Fruit fly (Drosophila melanogaster) whole organism, embryonic: ENCODE data around the gene Sps2.

Experiments
- Abd-B ChIP-seq: fragments of 200-800 bp; sonication (Bioruptor generic); optimal IDR thresholded peaks from 2 replicates; lab custom pipeline; 2018; ENCODE audit warnings: missing biosample characterization, mild to moderate bottlenecking, missing genetic modification characterization, moderate library complexity
- Ada2b ChIP-seq: fragments of 200-800 bp; sonication (Bioruptor generic); IDR thresholded peaks from 2 replicates; pipeline ENCODE4 v1.3.6; 2022; ENCODE audit warnings: missing biosample characterization, missing genetic modification characterization
- Bteb2 ChIP-seq: fragments of 200-800 bp; sonication (Bioruptor generic); optimal IDR thresholded peaks from 2 replicates; lab custom pipeline; 2016; ENCODE audit warnings: missing biosample characterization, missing genetic modification characterization
- CG11696 ChIP-seq: fragments of 200-800 bp; sonication (Bioruptor generic); IDR thresholded peaks from 2 replicates; pipeline ENCODE4 v1.3.6; 2022; ENCODE audit warnings: missing biosample characterization, missing genetic modification characterization
- CG13424 ChIP-seq: fragments of 200-800 bp; sonication (Bioruptor generic); optimal IDR thresholded peaks from 2 replicates; lab custom pipeline; 2019; ENCODE audit warnings: missing biosample characterization, mild to moderate bottlenecking, missing genetic modification characterization, moderate library complexity
- CG15073 ChIP-seq: fragments of 200-800 bp; sonication (Bioruptor generic); optimal IDR thresholded peaks from 2 replicates; lab custom pipeline; 2016; ENCODE audit warnings: missing biosample characterization, missing genetic modification characterization
- CG16779 ChIP-seq: fragments of 200-800 bp; sonication (Bioruptor generic); IDR thresholded peaks from 2 replicates; pipeline ENCODE4 v1.3.6; 2022; ENCODE audit warnings: missing biosample characterization, missing genetic modification characterization
- CG17385 ChIP-seq: fragments of 200-800 bp; sonication (Bioruptor generic); optimal IDR thresholded peaks from 3 replicates; lab custom pipeline; 2018; ENCODE audit warnings: missing biosample characterization, mild to moderate bottlenecking, missing genetic modification characterization
- CG1792 ChIP-seq: fragments of 200-800 bp; sonication (Bioruptor generic); optimal IDR thresholded peaks from 2 replicates; lab custom pipeline; 2016; ENCODE audit warnings: missing biosample characterization, missing genetic modification characterization
- CG2875 ChIP-seq: fragments of 200-800 bp; sonication (Bioruptor generic); optimal IDR thresholded peaks from 2 replicates; lab custom pipeline; 2017; ENCODE audit warnings: missing biosample characterization, mild to moderate bottlenecking, missing genetic modification characterization, missing genetic modification reagents
- CG30431 ChIP-seq: fragments of 200-800 bp; sonication (Bioruptor generic); optimal IDR thresholded peaks from 2 replicates; lab custom pipeline; 2017; ENCODE audit warnings: missing biosample characterization, missing genetic modification characterization
- CG3163 ChIP-seq: fragments of 200-800 bp; sonication (Bioruptor generic); optimal IDR thresholded peaks from 3 replicates; lab custom pipeline; 2016; ENCODE audit warnings: missing biosample characterization, missing genetic modification characterization
- CG5953 ChIP-seq: fragments of 200-800 bp; sonication (Bioruptor generic); IDR thresholded peaks from 2 replicates; pipeline ENCODE4 v1.3.6; 2022; ENCODE audit warnings: missing biosample characterization, missing genetic modification characterization
- CG6272 ChIP-seq: fragments of 200-800 bp; sonication (Bioruptor generic); IDR thresholded peaks from 2 replicates; pipeline ENCODE4 v1.3.6; 2022; ENCODE audit warnings: missing biosample characterization, missing genetic modification characterization
- CG9437 ChIP-seq: fragments of 200-800 bp; sonication (Bioruptor generic); optimal IDR thresholded peaks from 2 replicates; lab custom pipeline; 2018; ENCODE audit warnings: missing biosample characterization, mild to moderate bottlenecking, missing genetic modification characterization
- CG9932 ChIP-seq: fragments of 200-800 bp; sonication (Bioruptor generic); IDR thresholded peaks from 2 replicates; pipeline ENCODE4 v1.3.6; 2022; ENCODE audit warnings: missing biosample characterization, missing genetic modification characterization
- D19A ChIP-seq: fragments of 200-800 bp; optimal IDR thresholded peaks from 3 replicates; lab custom pipeline; 2019; ENCODE audit warnings: missing biosample characterization, mild to moderate bottlenecking, missing genetic modification characterization, moderate library complexity
- Dp ChIP-seq: fragments of 200-800 bp; sonication (Bioruptor generic); optimal IDR thresholded peaks from 2 replicates; lab custom pipeline; 2018; ENCODE audit warnings: missing biosample characterization, mild to moderate bottlenecking, missing genetic modification characterization, moderate library complexity
- Fer3 ChIP-seq: fragments of 200-800 bp; sonication (Bioruptor generic); optimal IDR thresholded peaks from 2 replicates; lab custom pipeline; 2018; ENCODE audit warnings: missing biosample characterization, mild to moderate bottlenecking, missing genetic modification characterization, moderate library complexity
- H15 ChIP-seq: fragments of 200-800 bp; sonication (Bioruptor generic); IDR thresholded peaks from 3 replicates; pipeline ENCODE4 v1.3.6; 2022; ENCODE audit warnings: missing biosample characterization, missing genetic modification characterization
- HLH4C ChIP-seq: fragments of 200-800 bp; sonication (Bioruptor generic); IDR thresholded peaks from 3 replicates; pipeline ENCODE4 v1.3.6; 2022; ENCODE audit warnings: missing biosample characterization, missing genetic modification characterization; ENCODE audit not compliant: partially characterized antibody
- Hsf ChIP-seq: fragments of 200-800 bp; sonication (Bioruptor generic); optimal IDR thresholded peaks from 3 replicates; lab custom pipeline; 2016; ENCODE audit warnings: missing biosample characterization, missing genetic modification characterization
- Kr ChIP-seq: fragments of 200-800 bp; sonication (Bioruptor generic); optimal IDR thresholded peaks from 2 replicates; lab custom pipeline; 2017; ENCODE audit warnings: missing biosample characterization, mild to moderate bottlenecking, missing genetic modification characterization
- Meics ChIP-seq: fragments of 200-800 bp; sonication (Bioruptor generic); optimal IDR thresholded peaks from 2 replicates; lab custom pipeline; 2017; ENCODE audit warnings: missing biosample characterization, mild to moderate bottlenecking, missing genetic modification characterization
- Nf-YB ChIP-seq: fragments of 200-800 bp; sonication (Bioruptor generic); optimal IDR thresholded peaks from 3 replicates; lab custom pipeline; 2019; ENCODE audit warnings: missing biosample characterization, mild to moderate bottlenecking, missing genetic modification characterization, moderate library complexity
- Nf-YC ChIP-seq: fragments of 200-800 bp; optimal IDR thresholded peaks from 3 replicates; lab custom pipeline; 2019; ENCODE audit warnings: missing biosample characterization, mild to moderate bottlenecking, missing genetic modification characterization, moderate library complexity
- Side ChIP-seq: fragments of 200-800 bp; sonication (Bioruptor generic); optimal IDR thresholded peaks from 2 replicates; lab custom pipeline; 2016; ENCODE audit warnings: missing biosample characterization, missing genetic modification characterization
- Trl ChIP-seq, 3 experiments: fragments of >200 bp in 2 of 3; fragments of 200-800 bp in 1 of 3; sonication (Bioruptor generic) in 1 of 3; optimal IDR thresholded peaks; 2 replicates in 1 of 3; 3 replicates in 2 of 3; lab custom pipeline; 2016 to 2017; ENCODE audit warnings: missing biosample characterization in 1 of 3, missing genetic modification characterization in 1 of 3
- ac ChIP-seq: fragments of 200-800 bp; sonication (Bioruptor generic); optimal IDR thresholded peaks from 3 replicates; lab custom pipeline; 2017; ENCODE audit warnings: missing biosample characterization, mild to moderate bottlenecking, missing genetic modification characterization
- bbx ChIP-seq: fragments of 200-800 bp; sonication (Bioruptor generic); IDR thresholded peaks from 2 replicates; pipeline ENCODE4 v1.3.6; 2022; ENCODE audit warnings: missing biosample characterization, missing genetic modification characterization; ENCODE audit not compliant: partially characterized antibody
- bigmax ChIP-seq: fragments of 200-800 bp; sonication (Bioruptor generic); optimal IDR thresholded peaks from 2 replicates; lab custom pipeline; 2018; ENCODE audit warnings: missing biosample characterization, mild to moderate bottlenecking, missing genetic modification characterization
- cato ChIP-seq: fragments of 200-800 bp; sonication (Bioruptor generic); optimal IDR thresholded peaks from 2 replicates; lab custom pipeline; 2016; ENCODE audit warnings: missing biosample characterization, missing genetic modification characterization, borderline replicate concordance
- caup ChIP-seq: fragments of 200-800 bp; sonication (Bioruptor generic); optimal IDR thresholded peaks from 3 replicates; lab custom pipeline; 2017; ENCODE audit warnings: missing biosample characterization, mild to moderate bottlenecking, missing genetic modification characterization, moderate library complexity; ENCODE audit not compliant: severe bottlenecking
- chif ChIP-seq, 2 experiments: fragments of 200-800 bp; sonication (Bioruptor generic); optimal IDR thresholded peaks; 3 replicates each; lab custom pipeline; 2016; ENCODE audit warnings: missing biosample characterization in 2 of 2, missing genetic modification characterization in 2 of 2
- chinmo ChIP-seq: fragments of 200-800 bp; sonication (Bioruptor generic); IDR thresholded peaks from 4 replicates; pipeline ENCODE4 v1.3.6; 2022; ENCODE audit warnings: missing biosample characterization, missing genetic modification characterization; ENCODE audit not compliant: partially characterized antibody
- danr ChIP-seq: fragments of 200-800 bp; sonication (Bioruptor generic); IDR thresholded peaks from 2 replicates; pipeline ENCODE4 v1.3.6; 2022; ENCODE audit warnings: missing biosample characterization, missing genetic modification characterization
- dm ChIP-seq: fragments of 200-800 bp; sonication (Bioruptor generic); optimal IDR thresholded peaks from 3 replicates; lab custom pipeline; 2016; ENCODE audit warnings: missing biosample characterization, missing genetic modification characterization
- eve ChIP-seq, 2 experiments: fragments of >200 bp; optimal IDR thresholded peaks; 2 replicates each; lab custom pipeline; 2017; ENCODE audit warnings: missing biosample characterization in 2 of 2, missing genetic modification characterization in 2 of 2
- gcm ChIP-seq: fragments of 200-800 bp; sonication (Bioruptor generic); optimal IDR thresholded peaks from 2 replicates; lab custom pipeline; 2019; ENCODE audit warnings: missing biosample characterization, mild to moderate bottlenecking, missing genetic modification characterization, moderate library complexity
- gem ChIP-seq: fragments of 200-800 bp; sonication (Bioruptor generic); optimal IDR thresholded peaks from 2 replicates; lab custom pipeline; 2019; ENCODE audit warnings: missing biosample characterization, mild to moderate bottlenecking, missing genetic modification characterization, moderate library complexity
- ham ChIP-seq: fragments of 200-800 bp; sonication (Bioruptor generic); IDR thresholded peaks from 2 replicates; pipeline ENCODE4 v1.3.6; 2022; ENCODE audit warnings: missing biosample characterization, missing genetic modification characterization
- kni ChIP-seq: fragments of 200-800 bp; sonication (Bioruptor generic); optimal IDR thresholded peaks from 3 replicates; lab custom pipeline; 2017; ENCODE audit warnings: mild to moderate bottlenecking, missing biosample characterization, missing genetic modification reagents, missing genetic modification characterization
- lov ChIP-seq, 2 experiments: fragments of 200-800 bp in 1 of 2; fragments of >200 bp in 1 of 2; sonication (Bioruptor generic) in 1 of 2; IDR thresholded peaks in 1 of 2; optimal IDR thresholded peaks in 1 of 2; 2 replicates in 1 of 2; 3 replicates in 1 of 2; pipeline versions ENCODE4 v1.3.6 to Lab custom; 2017 to 2022; ENCODE audit warnings: missing biosample characterization in 1 of 2, missing genetic modification characterization in 1 of 2
- pfk ChIP-seq: fragments of 200-800 bp; sonication (Bioruptor generic); optimal IDR thresholded peaks from 2 replicates; lab custom pipeline; 2018; ENCODE audit warnings: missing biosample characterization, mild to moderate bottlenecking, missing genetic modification characterization, moderate library complexity
- pros ChIP-seq: fragments of 200-800 bp; sonication (Bioruptor generic); optimal IDR thresholded peaks from 3 replicates; lab custom pipeline; 2019; ENCODE audit warnings: missing biosample characterization, mild to moderate bottlenecking, missing genetic modification characterization, moderate library complexity
- sens-2 ChIP-seq: fragments of 200-800 bp; sonication (Bioruptor generic); IDR thresholded peaks from 2 replicates; pipeline ENCODE4 v1.3.6; 2022; ENCODE audit warnings: missing biosample characterization, missing genetic modification characterization
- seq ChIP-seq: fragments of 200-800 bp; sonication (Bioruptor generic); IDR thresholded peaks from 2 replicates; pipeline ENCODE4 v1.3.6; 2022; ENCODE audit warnings: missing biosample characterization, missing genetic modification characterization
- tgo ChIP-seq: fragments of 200-800 bp; sonication (Bioruptor generic); IDR thresholded peaks from 3 replicates; pipeline ENCODE4 v1.3.6; 2022; ENCODE audit warnings: missing biosample characterization, missing genetic modification characterization

The Sps2 gene

DNA sequence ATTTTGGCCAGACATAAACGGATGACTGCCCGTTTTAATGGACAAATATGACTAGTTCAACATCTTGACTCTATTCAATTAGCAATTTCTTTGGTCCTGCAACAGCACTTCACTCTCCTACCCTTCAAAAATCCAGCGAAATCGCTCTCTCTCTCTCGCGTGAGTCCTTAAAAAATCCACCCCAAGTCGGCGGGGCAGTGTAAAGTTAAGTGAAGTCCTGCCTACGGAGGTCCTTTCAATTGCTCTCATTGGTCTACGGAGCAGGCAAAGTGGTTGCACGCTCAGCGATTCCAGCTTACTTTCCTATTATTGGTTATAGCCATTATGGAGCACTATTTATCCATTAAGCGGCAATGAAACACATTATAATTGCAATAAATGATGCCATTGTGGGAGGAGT lies 11.5 kb downstream of the Sps2 start, which contains the start of gene CG34367:
Gene CG34367 (minus strand): TSS at position 35 of the 400 bp plus-strand sequence.
- TF ChIP-seq CG6272 (GFP tag; lab: Robert Waterston, UW) (no peak), Nf-YC (tag; lab: Kevin White, UChicago) (peak; percentile 97), Trl (optimal IDR thresholded peaks at IDR 0.05; lab: Kevin White, UChicago) (peak; percentile 45 to 50), Trl (GFP tag; optimal IDR thresholded peaks at IDR 0.05; lab: Kevin White, UChicago) (no peak), seq (GFP tag; lab: Robert Waterston, UW) (peak; percentile 67; the same call in 1 of the 2 replicates), CG11696 (GFP tag; lab: Robert Waterston, UW) (no peak), Nf-YB (peak; percentile 96), pros (GFP tag; lab: Kevin White, UChicago) (peak; percentile 86)
- TF ChIP-seq, all 482 proteins: peak for 5

DNA sequence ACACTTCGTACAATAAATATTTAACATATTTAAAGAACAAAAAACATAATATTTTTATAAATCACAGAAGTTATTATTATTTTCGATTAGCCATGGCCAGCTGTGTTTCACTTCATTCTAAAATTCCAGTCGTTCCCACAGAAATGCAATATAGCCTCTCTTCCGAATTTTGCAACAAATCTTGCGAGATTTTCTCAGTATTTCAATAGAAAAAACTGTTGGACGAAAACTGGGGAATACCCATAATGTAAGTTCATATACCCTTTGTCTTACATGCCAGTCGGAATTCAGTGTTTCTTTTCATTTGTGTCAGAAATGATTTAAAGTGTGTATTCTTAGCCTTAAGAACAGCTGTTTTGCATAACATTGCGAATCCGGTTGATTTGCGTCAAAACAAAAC lies 14.1 kb downstream of the Sps2 start, which contains the start of the genes CtsL4 and ClpP:
Gene CtsL4 (minus strand): TSS at position 90 of the 400 bp plus-strand sequence.
Gene ClpP (plus strand): TSS at position 288 of the 400 bp plus-strand sequence.
- no peak for TF ChIP-seq bbx (GFP tag; lab: Robert Waterston, UW)
- TF ChIP-seq Bteb2 (GFP tag; lab: Kevin White, UChicago), result peak; percentile 24
- no peak for TF ChIP-seq Meics
- TF ChIP-seq CG9437, result peak; percentile 36
- peak; percentile 74 for TF ChIP-seq D19A (tag; lab: Kevin White, UChicago)
- no peak for TF ChIP-seq CG15073 (GFP tag; lab: Kevin White, UChicago)
- peak; percentile 20 for TF ChIP-seq CG2875 (GFP tag; lab: Kevin White, UChicago)
- TF ChIP-seq Fer3 (tag; lab: Kevin White, UChicago), result peak; percentile 26
- peak; percentile 50 for TF ChIP-seq CG13424 (tag; lab: Kevin White, UChicago)
- no peak for TF ChIP-seq HLH4C (GFP tag; lab: Robert Waterston, UW)
- no peak for TF ChIP-seq ac (GFP tag; lab: Kevin White, UChicago)
- TF ChIP-seq chif (GFP tag; optimal IDR thresholded peaks at IDR 0.05; lab: Kevin White, UChicago), result peak in 1 of 2 experiments; percentile 39
- no peak for TF ChIP-seq Side (GFP tag; lab: Kevin White, UChicago)
- no peak for TF ChIP-seq gem (tag; lab: Kevin White, UChicago)
- TF ChIP-seq CG3163 (GFP tag; lab: Kevin White, UChicago), result no peak
- no peak for TF ChIP-seq CG16779 (GFP tag; lab: Robert Waterston, UW)
- TF ChIP-seq kni, result no peak
- peak; percentile 12 for TF ChIP-seq bigmax (GFP tag; lab: Kevin White, UChicago)
- TF ChIP-seq tgo (GFP tag; lab: Robert Waterston, UW), result no peak
- no peak for TF ChIP-seq eve (GFP tag; optimal IDR thresholded peaks at IDR 0.05; lab: Kevin White, UChicago)
- peak; percentile 5 for TF ChIP-seq Dp
- TF ChIP-seq CG30431 (GFP tag; lab: Kevin White, UChicago), result no peak
- no peak for TF ChIP-seq chinmo (GFP tag; lab: Robert Waterston, UW)
- no peak for TF ChIP-seq gcm (GFP tag; lab: Kevin White, UChicago)
- peak; percentile 59 for TF ChIP-seq Hsf (GFP tag; lab: Kevin White, UChicago)
- no peak for TF ChIP-seq lov (optimal IDR thresholded peaks at IDR 0.05; lab: Kevin White, UChicago)
- TF ChIP-seq lov (GFP tag; IDR thresholded peaks at IDR 0.05; lab: Robert Waterston, UW), result 0 out of 3 replicates have a peak, but pooled peaks have one; percentile 9
- TF ChIP-seq Kr, result no peak
- peak; percentile 14 for TF ChIP-seq cato (GFP tag; lab: Kevin White, UChicago)
- TF ChIP-seq caup, result no peak
- TF ChIP-seq H15 (GFP tag; lab: Robert Waterston, UW), result no peak
- no peak; the same call in 1 of the 2 replicates for TF ChIP-seq sens-2 (GFP tag; lab: Robert Waterston, UW)
- no peak for TF ChIP-seq CG5953 (GFP tag; lab: Robert Waterston, UW)
- TF ChIP-seq CG17385, result peak; percentile 39
- no peak for TF ChIP-seq danr (GFP tag; lab: Robert Waterston, UW)
- no peak for TF ChIP-seq ham (GFP tag; lab: Robert Waterston, UW)
- TF ChIP-seq Ada2b (GFP tag; lab: Robert Waterston, UW), result peak; percentile 37
- peak; percentile 97 for TF ChIP-seq pfk (GFP tag; lab: Kevin White, UChicago)
- TF ChIP-seq CG1792 (GFP tag; lab: Kevin White, UChicago), result no peak
- TF ChIP-seq dm (GFP tag; lab: Kevin White, UChicago), result no peak
- no peak; the same call in 1 of the 2 replicates for TF ChIP-seq CG9932 (GFP tag; lab: Robert Waterston, UW)
- TF ChIP-seq Abd-B (GFP tag; lab: Kevin White, UChicago), result peak; percentile 46
